Fruit fly (Drosophila melanogaster) whole organism, wandering third instar larva: ENCODE results near the gene mkg-p.

Source experiments
- Dfd ChIP-seq: fragments of >200 bp; optimal IDR thresholded peaks from 2 replicates; lab custom pipeline; 2017; ENCODE audit warnings: missing biosample characterization, missing genetic modification characterization
- Jra ChIP-seq: sonication (Bioruptor generic); optimal IDR thresholded peaks from 2 replicates; lab custom pipeline; 2016; ENCODE audit warnings: missing biosample characterization, missing genetic modification characterization
- Sp1 ChIP-seq: fragments of 200-800 bp; sonication (Bioruptor generic); optimal IDR thresholded peaks from 3 replicates; lab custom pipeline; 2019; ENCODE audit warnings: missing biosample characterization, mild to moderate bottlenecking, missing genetic modification characterization, moderate library complexity
- brk ChIP-seq: fragments of 200-800 bp; sonication (Bioruptor generic); optimal IDR thresholded peaks from 2 replicates; lab custom pipeline; 2016; ENCODE audit warnings: missing biosample characterization, mild to moderate bottlenecking, missing genetic modification characterization
- ey ChIP-seq: fragments of 200-800 bp; sonication (Bioruptor generic); optimal IDR thresholded peaks from 2 replicates; lab custom pipeline; 2016; ENCODE audit warnings: missing biosample characterization, missing genetic modification characterization
- usp ChIP-seq: fragments of >200 bp; optimal IDR thresholded peaks from 2 replicates; lab custom pipeline; 2017; ENCODE audit warnings: missing biosample characterization, missing genetic modification characterization

dm6 chr3L:8358138-8358537, 46.9 kb downstream of the mkg-p start:
- TF ChIP-seq Sp1 (GFP tag; lab: Kevin White, UChicago) = no peak
- no peak for TF ChIP-seq usp (GFP tag; lab: Kevin White, UChicago)
- no peak for TF ChIP-seq Jra
- TF ChIP-seq ey = no peak
- TF ChIP-seq brk = no peak
- TF ChIP-seq Dfd (GFP tag; lab: Kevin White, UChicago) = no peak
